Fruit fly (Drosophila melanogaster) whole organism, pupa: Measurements from ENCODE around the gene CG14854.

Experiments
- CG10348 ChIP-seq: fragments of 200-800 bp; sonication (Bioruptor generic); IDR thresholded peaks from 2 replicates; pipeline ENCODE4 v1.3.6; 2022; ENCODE audit warnings: missing biosample characterization, missing genetic modification characterization
- CG12605 ChIP-seq: fragments of 200-800 bp; sonication (Bioruptor generic); IDR thresholded peaks from 2 replicates; pipeline ENCODE4 v1.3.6; 2022; ENCODE audit warnings: missing biosample characterization, missing genetic modification characterization
- CG13204 ChIP-seq: fragments of 200-800 bp; sonication (Bioruptor generic); optimal IDR thresholded peaks from 2 replicates; lab custom pipeline; 2018; ENCODE audit warnings: missing biosample characterization, mild to moderate bottlenecking, missing genetic modification characterization, moderate library complexity
- CG14655 ChIP-seq: fragments of 200-800 bp; sonication (Bioruptor generic); optimal IDR thresholded peaks from 3 replicates; lab custom pipeline; 2017; ENCODE audit warnings: mild to moderate bottlenecking, missing biosample characterization, missing genetic modification reagents, missing genetic modification characterization
- CG15710 ChIP-seq: fragments of 200-800 bp; sonication (Bioruptor generic); optimal IDR thresholded peaks from 2 replicates; lab custom pipeline; 2018; ENCODE audit warnings: missing biosample characterization, mild to moderate bottlenecking, missing genetic modification characterization, moderate library complexity
- CG17806 ChIP-seq: fragments of 200-800 bp; sonication (Bioruptor generic); optimal IDR thresholded peaks from 2 replicates; lab custom pipeline; 2018; ENCODE audit warnings: missing biosample characterization, mild to moderate bottlenecking, missing genetic modification characterization, moderate library complexity
- CG32121 ChIP-seq: fragments of 200-800 bp; sonication (Bioruptor generic); IDR thresholded peaks from 2 replicates; pipeline ENCODE4 v1.3.6; 2022; ENCODE audit warnings: missing biosample characterization, missing genetic modification characterization
- CG34367 ChIP-seq: fragments of 200-800 bp; sonication (Bioruptor generic); optimal IDR thresholded peaks from 2 replicates; lab custom pipeline; 2018; ENCODE audit warnings: missing biosample characterization, mild to moderate bottlenecking, missing genetic modification characterization
- CG4496 ChIP-seq: fragments of 200-800 bp; sonication (Bioruptor generic); IDR thresholded peaks from 3 replicates; pipeline ENCODE4 v1.3.6; 2022; ENCODE audit warnings: missing biosample characterization, missing genetic modification characterization
- CG8159 ChIP-seq: fragments of 200-800 bp; sonication (Bioruptor generic); optimal IDR thresholded peaks from 3 replicates; lab custom pipeline; 2018; ENCODE audit warnings: missing biosample characterization, mild to moderate bottlenecking, missing genetic modification characterization, moderate library complexity
- CG8301 ChIP-seq: fragments of 200-800 bp; sonication (Bioruptor generic); optimal IDR thresholded peaks from 2 replicates; lab custom pipeline; 2018; ENCODE audit warnings: missing biosample characterization, mild to moderate bottlenecking, missing genetic modification characterization
- CG9948 ChIP-seq: fragments of 200-800 bp; sonication (Bioruptor generic); optimal IDR thresholded peaks from 2 replicates; lab custom pipeline; 2018; ENCODE audit warnings: missing biosample characterization, mild to moderate bottlenecking, missing genetic modification characterization, moderate library complexity
- D1 ChIP-seq: fragments of 200-800 bp; sonication (Bioruptor generic); optimal IDR thresholded peaks from 2 replicates; lab custom pipeline; 2018; ENCODE audit warnings: missing biosample characterization, mild to moderate bottlenecking, missing genetic modification characterization, moderate library complexity
- EcR ChIP-seq: fragments of 200-800 bp; sonication (Bioruptor generic); optimal IDR thresholded peaks from 3 replicates; lab custom pipeline; 2019; ENCODE audit warnings: missing biosample characterization, missing genetic modification characterization, mild to moderate bottlenecking, moderate library complexity, missing genetic modification reagents
- Ets98B ChIP-seq: fragments of 200-800 bp; sonication (Bioruptor generic); IDR thresholded peaks from 2 replicates; pipeline ENCODE4 v1.3.6; 2022; ENCODE audit warnings: missing biosample characterization, missing genetic modification characterization
- Pif1A ChIP-seq: fragments of 200-800 bp; sonication (Bioruptor generic); optimal IDR thresholded peaks from 3 replicates; lab custom pipeline; 2016; ENCODE audit warnings: missing biosample characterization, missing genetic modification characterization
- Pif1B ChIP-seq: fragments of 200-800 bp; sonication (Bioruptor generic); optimal IDR thresholded peaks from 3 replicates; lab custom pipeline; 2016; ENCODE audit warnings: missing biosample characterization, missing genetic modification characterization
- Snoo ChIP-seq: fragments of 200-800 bp; sonication (Bioruptor generic); optimal IDR thresholded peaks from 3 replicates; lab custom pipeline; 2017; ENCODE audit warnings: missing biosample characterization, mild to moderate bottlenecking, missing genetic modification characterization, inconsistent platforms
- fd96Ca ChIP-seq: fragments of 200-800 bp; sonication (Bioruptor generic); IDR thresholded peaks from 3 replicates; pipeline ENCODE4 v1.3.6; 2022; ENCODE audit warnings: missing biosample characterization, missing genetic modification characterization
- gl ChIP-seq: fragments of 200-800 bp; sonication (Bioruptor generic); optimal IDR thresholded peaks from 2 replicates; lab custom pipeline; 2018; ENCODE audit warnings: missing biosample characterization, mild to moderate bottlenecking, missing genetic modification characterization
- rn ChIP-seq: fragments of 200-800 bp; sonication (Bioruptor generic); IDR thresholded peaks from 2 replicates; pipeline ENCODE4 v1.3.6; 2022; ENCODE audit warnings: missing biosample characterization, missing genetic modification characterization

Gene CG14854

DNA sequence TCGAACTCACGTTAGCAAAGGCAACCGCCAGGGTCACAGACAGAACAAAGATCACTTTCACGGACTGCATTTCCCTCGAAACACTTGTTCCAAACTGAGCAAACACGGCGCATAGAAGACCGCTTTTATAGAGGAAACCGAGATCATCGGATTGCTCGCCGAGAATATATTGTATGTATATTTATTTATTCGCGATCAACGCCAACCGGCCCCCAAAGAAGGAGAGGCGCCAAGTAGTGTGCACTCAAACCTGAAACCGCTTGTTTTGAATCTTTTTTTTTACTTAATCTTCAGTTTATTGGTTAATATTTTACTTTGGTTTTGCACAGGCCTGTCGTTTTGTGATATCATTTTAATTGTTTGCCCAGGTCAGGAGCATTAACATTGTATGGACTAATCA is 7.5 kb upstream of the CG14854 start, which contains the start of gene CG31313:
Gene CG31313 (minus strand): TSS at position 101 of the 400 bp plus-strand sequence.
- TF ChIP-seq CG32121 (GFP tag; lab: Robert Waterston, UW) (no peak), CG4496 (GFP tag; lab: Robert Waterston, UW) (no peak), Ets98B (no peak), CG10348 (GFP tag; lab: Robert Waterston, UW) (no peak), CG8301 (tag; lab: Kevin White, UChicago) (no peak)

DNA sequence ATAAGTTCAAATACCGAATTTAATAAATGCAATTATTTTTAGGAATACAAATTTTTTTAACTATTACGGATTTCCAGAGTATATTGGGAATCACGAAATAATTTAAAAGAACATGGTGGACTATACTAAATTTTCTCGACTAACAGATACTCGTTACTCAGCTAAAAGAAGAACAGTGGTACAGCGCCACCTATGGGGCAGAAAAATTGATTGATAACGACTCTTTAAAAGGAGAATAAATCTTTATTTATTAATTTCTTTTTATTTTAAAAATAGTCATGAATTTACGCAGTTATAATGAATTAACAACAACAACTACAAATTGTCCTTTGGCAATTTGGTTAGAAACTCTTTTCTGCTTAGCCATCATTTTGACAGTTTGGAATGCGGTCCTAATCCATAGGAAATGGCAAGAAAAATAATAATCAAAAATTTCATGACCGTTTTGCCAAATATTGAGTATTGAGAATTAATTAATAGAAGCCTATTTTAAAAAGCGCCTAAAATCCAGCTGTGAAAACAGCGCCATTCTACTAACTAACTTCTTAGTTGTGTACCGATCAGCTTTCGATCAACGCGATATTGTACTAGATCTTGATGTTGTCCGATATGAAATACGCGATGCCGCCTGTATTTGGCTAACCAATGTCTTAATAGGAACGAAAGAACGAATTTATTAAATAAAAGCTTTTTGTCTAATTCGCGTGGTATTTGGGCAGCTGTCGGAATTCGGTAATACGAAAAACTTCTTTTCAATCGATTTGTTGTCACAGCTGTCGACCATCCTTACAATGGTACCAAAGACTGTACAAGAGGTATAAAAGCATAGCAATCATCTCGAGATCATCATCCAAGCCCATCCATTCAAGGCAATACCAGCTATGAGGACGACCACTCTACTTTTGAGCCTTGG is 5.5 kb upstream of the CG14854 start, which contains the start of gene CG14852:
Gene CG14852 (plus strand): TSS at position 863 of the 913 bp plus-strand sequence.
- no peak for TF ChIP-seq CG17806 (tag; lab: Kevin White, UChicago)
- no peak for TF ChIP-seq EcR
- TF ChIP-seq CG14655 = no peak
- no peak for TF ChIP-seq CG8301 (tag; lab: Kevin White, UChicago)
- TF ChIP-seq, all 21 proteins: peak for 0

DNA sequence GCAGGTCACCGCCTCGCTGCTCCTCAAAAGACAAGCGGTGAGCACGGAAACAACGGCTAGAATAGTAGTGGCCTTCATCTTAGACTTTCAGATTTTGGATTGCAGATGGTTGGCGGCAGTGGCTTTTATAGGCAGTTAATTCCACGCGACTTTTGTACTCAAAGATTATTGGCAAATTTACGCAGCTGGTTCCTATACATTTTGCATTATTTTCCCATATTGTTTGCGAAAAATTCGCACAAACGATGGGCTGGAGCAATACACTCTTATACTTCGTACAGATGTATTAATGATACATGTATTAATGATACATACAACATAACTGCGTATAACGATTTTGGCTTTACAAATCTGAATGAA is 4.8 kb upstream of the CG14854 start, which contains the start of gene CG8087:
Gene CG8087 (minus strand): TSS at position 101 of the 360 bp plus-strand sequence.
- TF ChIP-seq Pif1B (GFP tag; lab: Kevin White, UChicago) = no peak
- TF ChIP-seq CG12605 (GFP tag; lab: Robert Waterston, UW) = no peak

DNA sequence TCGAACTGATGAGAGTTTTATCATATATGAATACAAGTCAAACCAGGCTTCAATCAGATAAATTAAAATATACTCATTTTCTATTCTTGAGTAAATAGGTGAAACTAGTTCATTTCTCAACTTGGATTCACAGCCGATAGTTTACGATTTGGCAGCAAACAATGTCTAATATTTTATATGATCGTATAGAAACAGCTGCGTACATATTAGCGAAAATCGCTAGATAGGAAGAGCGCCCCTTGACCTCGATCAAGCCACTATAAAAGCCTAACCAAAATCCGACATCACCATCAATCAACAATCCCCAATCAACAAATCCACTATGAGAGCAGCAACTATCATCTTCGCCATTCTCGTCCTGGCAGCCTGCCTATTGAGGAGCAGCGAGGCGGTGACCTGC is 2.2 kb upstream of the CG14854 start, which contains the start of gene CG14851:
Gene CG14851 (plus strand): TSS at position 301 of the 400 bp plus-strand sequence.
- TF ChIP-seq CG15710 (tag; lab: Kevin White, UChicago) (no peak), CG4496 (GFP tag; lab: Robert Waterston, UW) (no peak), CG10348 (GFP tag; lab: Robert Waterston, UW) (no peak), CG8159 (tag; lab: Kevin White, UChicago) (no peak), rn (no peak), EcR (no peak), CG12605 (GFP tag; lab: Robert Waterston, UW) (no peak), D1 (tag; lab: Kevin White, UChicago) (no peak), CG32121 (GFP tag; lab: Robert Waterston, UW) (no peak), Pif1A (no peak), Pif1B (GFP tag; lab: Kevin White, UChicago) (no peak), CG13204 (no peak), CG17806 (tag; lab: Kevin White, UChicago) (no peak), gl (no peak), fd96Ca (GFP tag; lab: Robert Waterston, UW) (no peak), Snoo (tag; lab: Kevin White, UChicago) (no peak), Ets98B (no peak), CG9948 (tag; lab: Kevin White, UChicago) (no peak)

DNA sequence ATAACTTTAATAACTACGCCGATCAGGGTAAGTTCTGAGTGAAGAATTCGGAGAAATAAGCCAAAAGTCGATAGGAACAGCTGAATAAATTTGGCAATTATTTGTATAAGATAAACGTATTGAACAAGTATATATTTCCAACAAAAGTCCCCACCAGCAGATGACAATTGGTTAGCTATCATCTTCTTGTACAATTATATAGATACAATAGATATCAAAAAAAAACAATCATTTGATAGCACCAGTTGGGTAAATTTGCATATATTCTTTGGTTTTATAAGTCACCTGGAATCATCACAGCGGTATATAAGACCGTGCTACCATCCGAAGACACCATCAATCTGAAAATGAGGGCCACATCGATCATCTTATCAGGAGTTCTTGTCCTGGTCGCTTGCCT is 781 bp upstream of the CG14854 start, which contains the start of gene Jig:
Gene Jig (plus strand): TSS at position 301 of the 400 bp plus-strand sequence.
- TF ChIP-seq rn (no peak), CG9948 (tag; lab: Kevin White, UChicago) (no peak), Ets98B (no peak), CG12605 (GFP tag; lab: Robert Waterston, UW) (no peak), fd96Ca (GFP tag; lab: Robert Waterston, UW) (no peak), CG8159 (tag; lab: Kevin White, UChicago) (no peak), CG8301 (tag; lab: Kevin White, UChicago) (no peak), CG4496 (GFP tag; lab: Robert Waterston, UW) (no peak), CG34367 (no peak), CG10348 (GFP tag; lab: Robert Waterston, UW) (no peak), Pif1A (no peak), gl (no peak), CG13204 (no peak), CG14655 (no peak), CG15710 (tag; lab: Kevin White, UChicago) (no peak), D1 (tag; lab: Kevin White, UChicago) (no peak)

DNA sequence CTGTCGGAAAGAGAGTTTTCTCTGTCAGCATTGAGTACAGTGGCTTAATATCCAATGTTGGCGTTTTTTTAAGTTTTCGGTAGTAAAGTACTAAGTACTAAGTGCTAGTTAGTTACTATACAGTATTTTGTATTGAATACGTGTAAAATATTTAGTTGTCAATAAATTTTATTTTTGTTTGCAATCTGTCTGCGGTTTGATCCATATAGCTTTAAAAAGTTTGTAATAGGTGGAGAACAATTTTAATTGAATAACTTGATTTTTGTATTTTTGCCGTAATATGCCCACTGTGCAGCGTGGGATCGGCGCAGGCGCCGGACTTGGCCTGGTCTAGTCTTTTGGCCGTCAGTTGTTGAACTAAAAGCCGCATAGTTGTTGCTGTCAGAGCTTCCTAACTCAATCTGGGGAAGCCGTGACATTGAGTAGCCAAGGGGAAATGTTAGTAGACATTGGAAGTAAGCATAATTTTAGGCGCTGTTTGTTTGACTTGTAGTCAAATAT is 1.4 kb downstream of the CG14854 start:
- TF ChIP-seq CG9948 (tag; lab: Kevin White, UChicago) (peak; percentile 67), CG34367 (peak; percentile 22), Pif1B (GFP tag; lab: Kevin White, UChicago) (peak; percentile 46), CG8301 (tag; lab: Kevin White, UChicago) (peak; percentile 82), gl (no peak), CG8159 (tag; lab: Kevin White, UChicago) (peak; percentile 82), Pif1A (peak; percentile 72), CG17806 (tag; lab: Kevin White, UChicago) (peak; percentile 59), CG12605 (GFP tag; lab: Robert Waterston, UW) (0 out of 2 replicates have a peak, but pooled peaks have one; percentile 30), rn (peak; percentile 61), CG13204 (no peak), D1 (tag; lab: Kevin White, UChicago) (no peak), CG15710 (tag; lab: Kevin White, UChicago) (peak; percentile 67), CG4496 (GFP tag; lab: Robert Waterston, UW) (peak; percentile 78; the same call in 2 of the 3 replicates), Snoo (tag; lab: Kevin White, UChicago) (peak; percentile 63), CG32121 (GFP tag; lab: Robert Waterston, UW) (peak; percentile 83), EcR (no peak), CG10348 (GFP tag; lab: Robert Waterston, UW) (peak; percentile 51), Ets98B (peak; percentile 77), CG14655 (peak; percentile 83), fd96Ca (GFP tag; lab: Robert Waterston, UW) (peak; percentile 64)
- TF ChIP-seq, all 21 proteins: peak for 17
